Worm (Caenorhabditis elegans): ENCODE data around the gene bre-2.

ce11 chrIII:13151765-13152164, 12.3 kb upstream of the bre-2 start:
- TF ChIP-seq ceh-6 (GFP tag; optimal IDR thresholded peaks at IDR 0.05) (no peak), nhr-232 (tag; optimal IDR thresholded peaks at IDR 0.05) (no peak), pat-9 (tag; optimal IDR thresholded peaks at IDR 0.05) (no peak), syd-9 (tag; optimal IDR thresholded peaks at IDR 0.05) (no peak), fkh-10 (GFP tag; optimal IDR thresholded peaks at IDR 0.05) (no peak), pha-4 (tag; optimal IDR thresholded peaks at IDR 0.05) (no peak), ama-1 (optimal IDR thresholded peaks at IDR 0.05) (no peak), pax-1 (tag; optimal IDR thresholded peaks at IDR 0.05) (no peak), ahr-1 (tag; optimal IDR thresholded peaks at IDR 0.05) (no peak), fax-1 (tag; optimal IDR thresholded peaks at IDR 0.05) (no peak), Y22D7AL.16 (tag; optimal IDR thresholded peaks at IDR 0.05) (no peak), unc-55 (GFP tag; optimal IDR thresholded peaks at IDR 0.05) (no peak), unc-86 (tag; optimal IDR thresholded peaks at IDR 0.05) (no peak), hlh-15 (tag; optimal IDR thresholded peaks at IDR 0.05) (no peak)
